Fruit fly (Drosophila melanogaster): ENCODE measurements around the gene CG17110.
A peak's percentile ranks its signal among the peaks of the same experiment; 100 is the strongest.

The CG17110 gene

DNA sequence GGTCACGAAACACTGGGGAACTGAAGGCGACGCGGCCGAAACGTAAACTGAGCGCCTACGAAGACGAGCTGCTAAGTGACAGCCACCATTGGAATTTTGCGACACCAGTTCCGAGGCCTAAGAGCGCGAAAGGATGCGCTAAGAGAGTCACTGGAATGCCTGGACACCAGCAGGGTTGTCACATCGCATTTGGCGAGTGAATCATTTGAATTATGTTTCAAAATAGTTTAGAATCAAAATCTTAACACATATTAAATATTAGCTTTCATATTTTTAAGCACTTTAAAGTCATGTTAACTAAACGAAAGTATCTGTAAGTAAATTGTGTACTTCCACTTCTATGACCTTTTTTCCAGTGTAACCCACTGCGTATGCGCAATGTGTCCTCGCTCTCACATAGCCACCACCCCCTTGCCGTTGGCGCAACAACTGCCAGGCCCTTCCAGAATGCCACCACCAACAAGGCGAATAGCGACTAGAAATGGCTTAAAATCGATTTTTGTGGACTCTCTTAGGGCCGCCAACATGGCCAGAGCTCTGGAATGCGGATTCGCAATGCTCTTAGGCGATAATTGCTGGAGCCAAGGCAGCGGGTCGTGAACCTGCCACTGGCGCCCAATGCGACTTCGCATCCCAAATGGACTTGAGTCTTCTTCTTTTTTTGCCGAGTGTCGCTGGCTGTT, 21.3 kb downstream of the CG17110 start, which contains the start of gene Cow (continued):
- peak; percentile 39; the same call in 1 of the 2 replicates for TF ChIP-seq CG31441 (GFP tag; IDR thresholded peaks at IDR 0.05)
- peak; percentile 74 for TF ChIP-seq lilli (GFP tag; optimal IDR thresholded peaks at IDR 0.05)
- TF ChIP-seq cato (GFP tag; optimal IDR thresholded peaks at IDR 0.05; ENCODE audit: borderline replicate concordance), result no peak
- no peak for TF ChIP-seq pita (GFP tag; optimal IDR thresholded peaks at IDR 0.05)
- TF ChIP-seq cwo (GFP tag; optimal IDR thresholded peaks at IDR 0.05), result peak; percentile 72
- TF ChIP-seq CG43689 (GFP tag; IDR thresholded peaks at IDR 0.05), result peak; percentile 40; the same call in 1 of the 2 replicates
- peak; percentile 36 for TF ChIP-seq Max (GFP tag; optimal IDR thresholded peaks at IDR 0.05)
- no peak for TF ChIP-seq CG6689 (GFP tag; IDR thresholded peaks at IDR 0.05)
- TF ChIP-seq Jarid2 (GFP tag; optimal IDR thresholded peaks at IDR 0.05), result peak; percentile 6
- peak; percentile 57; the same call in 1 of the 3 replicates for TF ChIP-seq CG11456 (GFP tag; IDR thresholded peaks at IDR 0.05)
- 0 out of 2 replicates have a peak, but pooled peaks have one; percentile 15 for TF ChIP-seq danr (GFP tag; IDR thresholded peaks at IDR 0.05)
- peak; percentile 89 for TF ChIP-seq sens (GFP tag)
- no peak for TF ChIP-seq Usf (GFP tag; optimal IDR thresholded peaks at IDR 0.05)
- TF ChIP-seq row (GFP tag; IDR thresholded peaks at IDR 0.05), result peak; percentile 84
- TF ChIP-seq Trl (optimal IDR thresholded peaks at IDR 0.05), result peak in 1 of 2 experiments; percentile 56
- TF ChIP-seq Trl (GFP tag; optimal IDR thresholded peaks at IDR 0.05), result peak; percentile 49
- peak; percentile 84 for TF ChIP-seq Dbx (GFP tag; IDR thresholded peaks at IDR 0.05)
- no peak for TF ChIP-seq Tbp (GFP tag; optimal IDR thresholded peaks at IDR 0.05)
- no peak for TF ChIP-seq chinmo (GFP tag; IDR thresholded peaks at IDR 0.05; ENCODE audit: partially characterized antibody)
- no peak for TF ChIP-seq mirr (GFP tag; optimal IDR thresholded peaks at IDR 0.05)
- peak; percentile 9 for TF ChIP-seq CG10654 (GFP tag; optimal IDR thresholded peaks at IDR 0.05)
- TF ChIP-seq dati (GFP tag; IDR thresholded peaks at IDR 0.05), result no peak
- peak; percentile 78 for TF ChIP-seq caup (GFP tag; optimal IDR thresholded peaks at IDR 0.05; ENCODE audit: severe bottlenecking)
- no peak for TF ChIP-seq wek (GFP tag; optimal IDR thresholded peaks at IDR 0.05)
- peak; percentile 36 for TF ChIP-seq kay (GFP tag; optimal IDR thresholded peaks at IDR 0.05)
- TF ChIP-seq CG12236 (GFP tag; optimal IDR thresholded peaks at IDR 0.05), result no peak
- TF ChIP-seq CG16863 (GFP tag; optimal IDR thresholded peaks at IDR 0.05), result peak; percentile 41
- TF ChIP-seq CG17802 (tag; optimal IDR thresholded peaks at IDR 0.05), result no peak
- no peak for TF ChIP-seq hbn (GFP tag; IDR thresholded peaks at IDR 0.05; ENCODE audit: partially characterized antibody)
- TF ChIP-seq CG3407 (GFP tag; optimal IDR thresholded peaks at IDR 0.05), result no peak
- peak; percentile 69 for TF ChIP-seq CG9215 (GFP tag; IDR thresholded peaks at IDR 0.05)
- TF ChIP-seq vnd (GFP tag; IDR thresholded peaks at IDR 0.05; ENCODE audit: partially characterized antibody), result no peak
- no peak for TF ChIP-seq aop (GFP tag; IDR thresholded peaks at IDR 0.05)
- TF ChIP-seq CG6765 (GFP tag; optimal IDR thresholded peaks at IDR 0.05), result peak; percentile 32
- peak; percentile 46 to 50 for TF ChIP-seq dpn (GFP tag; optimal IDR thresholded peaks at IDR 0.05)
- TF ChIP-seq CG11085 (GFP tag; IDR thresholded peaks at IDR 0.05), result no peak
- TF ChIP-seq otp (GFP tag; IDR thresholded peaks at IDR 0.05), result no peak
- no peak for TF ChIP-seq TFAM (GFP tag; optimal IDR thresholded peaks at IDR 0.05)
- TF ChIP-seq CG9797 (GFP tag; optimal IDR thresholded peaks at IDR 0.05), result no peak
- TF ChIP-seq her (GFP tag; optimal IDR thresholded peaks at IDR 0.05), result peak; percentile 32
- peak; percentile 45 for TF ChIP-seq ATbp (GFP tag; optimal IDR thresholded peaks at IDR 0.05)
- no peak for TF ChIP-seq CG11247 (GFP tag; IDR thresholded peaks at IDR 0.05)
- TF ChIP-seq CG4360 (GFP tag; IDR thresholded peaks at IDR 0.05), result no peak
- peak; percentile 51 for TF ChIP-seq CG18476 (GFP tag; optimal IDR thresholded peaks at IDR 0.05)
- no peak for TF ChIP-seq NFAT (GFP tag; IDR thresholded peaks at IDR 0.05)
- TF ChIP-seq CG9437 (GFP tag; optimal IDR thresholded peaks at IDR 0.05), result peak; percentile 7
- peak; percentile 50 for TF ChIP-seq Hsf (GFP tag; optimal IDR thresholded peaks at IDR 0.05)
- peak; percentile 28 for TF ChIP-seq CG9609 (GFP tag; optimal IDR thresholded peaks at IDR 0.05)
- no peak for TF ChIP-seq Sox100B (GFP tag; optimal IDR thresholded peaks at IDR 0.05)
- no peak for TF ChIP-seq nom (GFP tag; optimal IDR thresholded peaks at IDR 0.05)

Data from whole organism, embryonic.